Fruit fly (Drosophila melanogaster) whole organism, embryonic: ENCODE results near the gene COX7B.

Experiments used
- Abd-B ChIP-seq: fragments of 200-800 bp; sonication (Bioruptor generic); optimal IDR thresholded peaks from 2 replicates; lab custom pipeline; 2018; ENCODE audit warnings: missing biosample characterization, mild to moderate bottlenecking, missing genetic modification characterization, moderate library complexity
- Asciz ChIP-seq: fragments of 200-800 bp; sonication (Bioruptor generic); optimal IDR thresholded peaks from 2 replicates; lab custom pipeline; 2017; ENCODE audit warnings: missing biosample characterization, mild to moderate bottlenecking, missing genetic modification characterization, missing genetic modification reagents
- Atf3 ChIP-seq: fragments of 200-800 bp; sonication (Bioruptor generic); optimal IDR thresholded peaks from 3 replicates; lab custom pipeline; 2016; ENCODE audit warnings: missing biosample characterization, missing genetic modification characterization
- Bteb2 ChIP-seq: fragments of 200-800 bp; sonication (Bioruptor generic); optimal IDR thresholded peaks from 2 replicates; lab custom pipeline; 2016; ENCODE audit warnings: missing biosample characterization, missing genetic modification characterization
- CG10274 ChIP-seq: fragments of 200-800 bp; sonication (Bioruptor generic); optimal IDR thresholded peaks from 3 replicates; lab custom pipeline; 2017; ENCODE audit warnings: missing biosample characterization, mild to moderate bottlenecking, missing genetic modification characterization
- CG11456 ChIP-seq: fragments of 200-800 bp; sonication (Bioruptor generic); IDR thresholded peaks from 3 replicates; pipeline ENCODE4 v1.3.6; 2022; ENCODE audit warnings: missing biosample characterization, missing genetic modification characterization
- CG12236 ChIP-seq: fragments of 200-800 bp; sonication (Bioruptor generic); optimal IDR thresholded peaks from 2 replicates; lab custom pipeline; 2016; ENCODE audit warnings: missing biosample characterization, missing genetic modification characterization
- CG12769 ChIP-seq: fragments of 200-800 bp; sonication (Bioruptor generic); optimal IDR thresholded peaks from 2 replicates; lab custom pipeline; 2019; ENCODE audit warnings: missing biosample characterization, mild to moderate bottlenecking, missing genetic modification characterization, moderate library complexity
- CG13424 ChIP-seq: fragments of 200-800 bp; sonication (Bioruptor generic); optimal IDR thresholded peaks from 2 replicates; lab custom pipeline; 2019; ENCODE audit warnings: missing biosample characterization, mild to moderate bottlenecking, missing genetic modification characterization, moderate library complexity
- CG14710 ChIP-seq: fragments of 200-800 bp; sonication (Bioruptor generic); optimal IDR thresholded peaks from 3 replicates; lab custom pipeline; 2019; ENCODE audit warnings: missing biosample characterization, mild to moderate bottlenecking, missing genetic modification characterization, moderate library complexity
- CG16813 ChIP-seq: fragments of 200-800 bp; sonication (Bioruptor generic); IDR thresholded peaks from 3 replicates; pipeline ENCODE4 v1.3.6; 2022; ENCODE audit warnings: missing biosample characterization, missing genetic modification characterization; ENCODE audit not compliant: partially characterized antibody
- CG18476 ChIP-seq: fragments of 200-800 bp; sonication (Bioruptor generic); optimal IDR thresholded peaks from 2 replicates; lab custom pipeline; 2016; ENCODE audit warnings: missing biosample characterization, mild to moderate bottlenecking, missing genetic modification characterization
- CG18764 ChIP-seq: fragments of 200-800 bp; sonication (Bioruptor generic); optimal IDR thresholded peaks from 3 replicates; lab custom pipeline; 2016; ENCODE audit warnings: missing biosample characterization, missing genetic modification characterization
- CG2875 ChIP-seq: fragments of 200-800 bp; sonication (Bioruptor generic); optimal IDR thresholded peaks from 2 replicates; lab custom pipeline; 2017; ENCODE audit warnings: missing biosample characterization, mild to moderate bottlenecking, missing genetic modification characterization, missing genetic modification reagents
- CG32767 ChIP-seq: fragments of 200-800 bp; sonication (Bioruptor generic); IDR thresholded peaks from 2 replicates; pipeline ENCODE4 v1.3.6; 2022; ENCODE audit warnings: missing biosample characterization, missing genetic modification characterization
- CG34376 ChIP-seq: fragments of 200-800 bp; sonication (Bioruptor generic); optimal IDR thresholded peaks from 2 replicates; lab custom pipeline; 2018; ENCODE audit warnings: missing biosample characterization, mild to moderate bottlenecking, missing genetic modification characterization
- CG4404 ChIP-seq: fragments of 200-800 bp; sonication (Bioruptor generic); IDR thresholded peaks from 2 replicates; pipeline ENCODE4 v1.3.6; 2022; ENCODE audit warnings: missing biosample characterization, missing genetic modification characterization
- CG5245 ChIP-seq: fragments of 200-800 bp; sonication (Bioruptor generic); optimal IDR thresholded peaks from 3 replicates; lab custom pipeline; 2016; ENCODE audit warnings: missing biosample characterization, missing genetic modification characterization
- CG6272 ChIP-seq: fragments of 200-800 bp; sonication (Bioruptor generic); IDR thresholded peaks from 2 replicates; pipeline ENCODE4 v1.3.6; 2022; ENCODE audit warnings: missing biosample characterization, missing genetic modification characterization
- CG7556 ChIP-seq: fragments of 200-800 bp; sonication (Bioruptor generic); optimal IDR thresholded peaks from 2 replicates; lab custom pipeline; 2017; ENCODE audit warnings: missing biosample characterization, mild to moderate bottlenecking, missing genetic modification characterization
- CG9876 ChIP-seq: fragments of 200-800 bp; sonication (Bioruptor generic); optimal IDR thresholded peaks from 2 replicates; lab custom pipeline; 2016; ENCODE audit warnings: missing biosample characterization, missing genetic modification characterization
- HLH3B ChIP-seq: fragments of 200-800 bp; sonication (Bioruptor generic); IDR thresholded peaks from 2 replicates; pipeline ENCODE4 v1.3.6; 2022; ENCODE audit warnings: missing biosample characterization, missing genetic modification characterization
- Jarid2 ChIP-seq: fragments of 200-800 bp; sonication (Bioruptor generic); optimal IDR thresholded peaks from 3 replicates; lab custom pipeline; 2017; ENCODE audit warnings: mild to moderate bottlenecking, missing biosample characterization, missing genetic modification reagents, missing genetic modification characterization
- MESR4 ChIP-seq: fragments of 200-800 bp; sonication (Bioruptor generic); optimal IDR thresholded peaks from 2 replicates; lab custom pipeline; 2018; ENCODE audit warnings: missing biosample characterization, mild to moderate bottlenecking, missing genetic modification characterization, moderate library complexity
- Max ChIP-seq: fragments of 200-800 bp; sonication (Bioruptor generic); optimal IDR thresholded peaks from 2 replicates; lab custom pipeline; 2016; ENCODE audit warnings: missing biosample characterization, mild to moderate bottlenecking, missing genetic modification characterization
- Nf-YB ChIP-seq: fragments of 200-800 bp; sonication (Bioruptor generic); optimal IDR thresholded peaks from 3 replicates; lab custom pipeline; 2019; ENCODE audit warnings: missing biosample characterization, mild to moderate bottlenecking, missing genetic modification characterization, moderate library complexity
- Oaz ChIP-seq: fragments of 200-800 bp; sonication (Bioruptor generic); IDR thresholded peaks from 2 replicates; pipeline ENCODE4 v1.3.6; 2022; ENCODE audit warnings: missing biosample characterization, missing genetic modification characterization
- Ravus ChIP-seq: fragments of 200-800 bp; sonication (Bioruptor generic); IDR thresholded peaks from 2 replicates; pipeline ENCODE4 v1.3.6; 2022; ENCODE audit warnings: missing biosample characterization, missing genetic modification characterization
- Rfx ChIP-seq: fragments of 200-800 bp; sonication (Bioruptor generic); IDR thresholded peaks from 2 replicates; pipeline ENCODE4 v1.3.6; 2022; ENCODE audit warnings: missing biosample characterization, missing genetic modification characterization
- Side ChIP-seq: fragments of 200-800 bp; sonication (Bioruptor generic); optimal IDR thresholded peaks from 2 replicates; lab custom pipeline; 2016; ENCODE audit warnings: missing biosample characterization, missing genetic modification characterization
- Sox102F ChIP-seq: fragments of 200-800 bp; sonication (Bioruptor generic); optimal IDR thresholded peaks from 2 replicates; lab custom pipeline; 2018; ENCODE audit warnings: missing biosample characterization, mild to moderate bottlenecking, missing genetic modification characterization, moderate library complexity
- Spps ChIP-seq: fragments of 200-800 bp; sonication (Bioruptor generic); optimal IDR thresholded peaks from 2 replicates; lab custom pipeline; 2018; ENCODE audit warnings: missing biosample characterization, mild to moderate bottlenecking, missing genetic modification characterization
- Sry-β ChIP-seq: fragments of 200-800 bp; sonication (Bioruptor generic); optimal IDR thresholded peaks from 2 replicates; lab custom pipeline; 2018; ENCODE audit warnings: missing biosample characterization, mild to moderate bottlenecking, missing genetic modification characterization, moderate library complexity
- Sry-δ ChIP-seq: fragments of 200-800 bp; sonication (Bioruptor generic); optimal IDR thresholded peaks from 2 replicates; lab custom pipeline; 2016; ENCODE audit warnings: missing biosample characterization, missing genetic modification characterization
- ap ChIP-seq: fragments of 200-800 bp; sonication (Bioruptor generic); IDR thresholded peaks from 2 replicates; pipeline ENCODE4 v1.3.6; 2022; ENCODE audit warnings: missing biosample characterization, missing genetic modification characterization
- ara ChIP-seq: fragments of 200-800 bp; sonication (Bioruptor generic); IDR thresholded peaks from 2 replicates; pipeline ENCODE4 v1.3.6; 2022; ENCODE audit warnings: missing biosample characterization, missing genetic modification characterization
- caup ChIP-seq: fragments of 200-800 bp; sonication (Bioruptor generic); optimal IDR thresholded peaks from 3 replicates; lab custom pipeline; 2017; ENCODE audit warnings: missing biosample characterization, mild to moderate bottlenecking, missing genetic modification characterization, moderate library complexity; ENCODE audit not compliant: severe bottlenecking
- dmrt99B ChIP-seq: fragments of 200-800 bp; sonication (Bioruptor generic); optimal IDR thresholded peaks from 2 replicates; lab custom pipeline; 2018; ENCODE audit warnings: missing biosample characterization, mild to moderate bottlenecking, missing genetic modification characterization, moderate library complexity
- ems ChIP-seq: fragments of 200-800 bp; sonication (Bioruptor generic); optimal IDR thresholded peaks from 3 replicates; lab custom pipeline; 2016; ENCODE audit warnings: missing biosample characterization, missing genetic modification characterization
- esg ChIP-seq: fragments of 200-800 bp; sonication (Bioruptor generic); conservative IDR thresholded peaks from 2 replicates; pipeline ENCODE4 v1.3.6; 2022; ENCODE audit warnings: missing biosample characterization, missing genetic modification characterization
- fd64A ChIP-seq: fragments of 200-800 bp; sonication (Bioruptor generic); optimal IDR thresholded peaks from 3 replicates; lab custom pipeline; 2018; ENCODE audit warnings: missing biosample characterization, mild to moderate bottlenecking, missing genetic modification characterization
- kah ChIP-seq: fragments of 200-800 bp; sonication (Bioruptor generic); optimal IDR thresholded peaks from 2 replicates; lab custom pipeline; 2018; ENCODE audit warnings: missing biosample characterization, mild to moderate bottlenecking, missing genetic modification characterization
- lmd ChIP-seq: fragments of 200-800 bp; sonication (Bioruptor generic); IDR thresholded peaks from 2 replicates; pipeline ENCODE4 v1.3.6; 2022; ENCODE audit warnings: missing biosample characterization, missing genetic modification characterization
- onecut ChIP-seq: fragments of 200-800 bp; sonication (Bioruptor generic); IDR thresholded peaks from 2 replicates; pipeline ENCODE4 v1.3.6; 2022; ENCODE audit warnings: missing biosample characterization, missing genetic modification characterization
- pan ChIP-seq, 4 experiments: fragments of >200 bp in 3 of 4; fragments of 200-800 bp in 1 of 4; sonication (Bioruptor generic) in 1 of 4; optimal IDR thresholded peaks in 3 of 4; IDR thresholded peaks in 1 of 4; 2 replicates each; pipeline versions ENCODE4 v1.3.6 to Lab custom; 2017 to 2022; ENCODE audit warnings: missing biosample characterization in 2 of 4, missing genetic modification characterization in 2 of 4, mixed read lengths in 1 of 4
- row ChIP-seq: fragments of 200-800 bp; sonication (Bioruptor generic); IDR thresholded peaks from 3 replicates; pipeline ENCODE4 v1.3.6; 2022; ENCODE audit warnings: missing biosample characterization, missing genetic modification characterization
- sqz ChIP-seq: fragments of 200-800 bp; sonication (Bioruptor generic); optimal IDR thresholded peaks from 3 replicates; lab custom pipeline; 2018; ENCODE audit warnings: missing biosample characterization, mild to moderate bottlenecking, missing genetic modification characterization
- tup ChIP-seq: fragments of 200-800 bp; sonication (Bioruptor generic); optimal IDR thresholded peaks from 2 replicates; lab custom pipeline; 2016; ENCODE audit warnings: missing biosample characterization, mild to moderate bottlenecking, missing genetic modification characterization, moderate library complexity
- tx ChIP-seq: fragments of 200-800 bp; sonication (Bioruptor generic); optimal IDR thresholded peaks from 2 replicates; lab custom pipeline; 2016; ENCODE audit warnings: missing biosample characterization, missing genetic modification characterization
- wdn ChIP-seq: fragments of 200-800 bp; sonication (Bioruptor generic); IDR thresholded peaks from 2 replicates; pipeline ENCODE4 v1.3.6; 2022; ENCODE audit warnings: missing biosample characterization, missing genetic modification characterization

Gene COX7B

DNA sequence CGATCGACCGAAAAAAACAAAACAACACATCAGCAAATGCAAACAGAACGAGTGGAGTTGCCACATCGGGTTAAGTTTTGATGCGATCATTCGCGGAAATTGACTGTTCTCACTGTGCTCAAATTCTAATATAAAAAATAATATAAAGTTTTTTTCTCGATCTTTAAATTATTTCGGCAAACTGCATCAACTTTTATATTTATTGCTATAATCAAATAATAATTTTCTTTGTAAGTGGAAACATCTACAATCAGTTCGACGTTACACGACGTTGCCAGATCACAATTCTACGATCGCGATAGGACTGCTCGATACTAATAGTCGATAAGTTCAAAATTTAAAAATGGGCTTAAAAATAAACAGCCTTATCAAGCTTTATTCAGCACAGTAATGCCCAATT, 3.5 kb downstream of the COX7B start, which contains the start of gene Gorab (continued):
- peak; percentile 48; the same call in 2 of the 3 replicates for TF ChIP-seq CG16813 (GFP tag; lab: Robert Waterston, UW)
- peak; percentile 89 for TF ChIP-seq CG32767 (GFP tag; lab: Robert Waterston, UW)
- TF ChIP-seq CG12236: peak; percentile 32
- TF ChIP-seq wdn: 0 out of 2 replicates have a peak, but pooled peaks have one; percentile 23
- TF ChIP-seq Oaz (GFP tag; lab: Robert Waterston, UW): peak; percentile 80
- TF ChIP-seq CG12769 (tag; lab: Kevin White, UChicago): no peak
- peak; percentile 85 for TF ChIP-seq caup (GFP tag; lab: Kevin White, UChicago)
- peak; percentile 19 for TF ChIP-seq Jarid2 (GFP tag; lab: Kevin White, UChicago)
- peak; percentile 95 for TF ChIP-seq CG6272 (GFP tag; lab: Robert Waterston, UW)
- peak; percentile 79 for TF ChIP-seq Ravus (GFP tag; lab: Robert Waterston, UW)
- TF ChIP-seq CG10274: peak; percentile 35
- TF ChIP-seq CG18764 (GFP tag; lab: Kevin White, UChicago): peak; percentile 85
- peak; percentile 11 for TF ChIP-seq Sry-β
- peak; percentile 94 for TF ChIP-seq CG14710 (tag; lab: Kevin White, UChicago)
- TF ChIP-seq CG18476 (GFP tag; lab: Kevin White, UChicago): peak; percentile 89
- TF ChIP-seq tup (GFP tag; lab: Kevin White, UChicago): peak; percentile 77
- TF ChIP-seq CG11456 (GFP tag; lab: Robert Waterston, UW): peak; percentile 96
- TF ChIP-seq MESR4 (GFP tag; lab: Kevin White, UChicago): no peak
- peak; percentile 95 for TF ChIP-seq Rfx
- peak; percentile 84 for TF ChIP-seq Bteb2
- no peak for TF ChIP-seq fd64A
- peak; percentile 87 for TF ChIP-seq Max (GFP tag; lab: Kevin White, UChicago)
- TF ChIP-seq row (GFP tag; lab: Robert Waterston, UW): peak; percentile 97
- no peak for TF ChIP-seq Side
- TF ChIP-seq CG13424 (tag; lab: Kevin White, UChicago): peak; percentile 87
- TF ChIP-seq Asciz (GFP tag; lab: Kevin White, UChicago): peak; percentile 66
- peak; percentile 74 for TF ChIP-seq Spps (tag; lab: Kevin White, UChicago)
- peak; percentile 96 for TF ChIP-seq esg (GFP tag; lab: Robert Waterston, UW)
- TF ChIP-seq kah (GFP tag; lab: Kevin White, UChicago): no peak
- peak; percentile 62 for TF ChIP-seq onecut (GFP tag; lab: Robert Waterston, UW)
- TF ChIP-seq CG34376 (GFP tag; lab: Kevin White, UChicago): no peak
- TF ChIP-seq Sry-δ: peak; percentile 61
- TF ChIP-seq ems (GFP tag; lab: Kevin White, UChicago): peak; percentile 85
- peak; percentile 83 for TF ChIP-seq Atf3 (GFP tag; lab: Kevin White, UChicago)
- TF ChIP-seq Nf-YB: peak; percentile 53
- TF ChIP-seq tx (GFP tag; lab: Kevin White, UChicago): peak; percentile 80
- peak; percentile 97 for TF ChIP-seq CG4404 (GFP tag; lab: Robert Waterston, UW)
- TF ChIP-seq dmrt99B (tag; lab: Kevin White, UChicago): peak; percentile 83
- peak; percentile 74 for TF ChIP-seq CG5245 (GFP tag; lab: Kevin White, UChicago)
- no peak for TF ChIP-seq pan (optimal IDR thresholded peaks at IDR 0.05; lab: Kevin White, UChicago)
- TF ChIP-seq pan (GFP tag; optimal IDR thresholded peaks at IDR 0.05 in 1 of 2, IDR thresholded peaks at IDR 0.05 in 1 of 2): peak in 1 of 2 experiments; percentile 95
- TF ChIP-seq sqz (GFP tag; lab: Kevin White, UChicago): peak; percentile 44
- TF ChIP-seq CG2875 (GFP tag; lab: Kevin White, UChicago): peak; percentile 4
- TF ChIP-seq Abd-B (GFP tag; lab: Kevin White, UChicago): peak; percentile 96
- peak; percentile 91 for TF ChIP-seq Sox102F (GFP tag; lab: Kevin White, UChicago)
- peak; percentile 93 for TF ChIP-seq ara (GFP tag; lab: Robert Waterston, UW)
- TF ChIP-seq ap: peak; percentile 96
- TF ChIP-seq CG7556 (GFP tag; lab: Kevin White, UChicago): peak; percentile 47
- peak; percentile 94 for TF ChIP-seq lmd
- peak; percentile 48 for TF ChIP-seq CG9876 (GFP tag; lab: Kevin White, UChicago)
- peak; percentile 95 for TF ChIP-seq HLH3B (GFP tag; lab: Robert Waterston, UW)
